Fruit fly (Drosophila melanogaster) whole organism, embryonic: ENCODE measurements around the gene Als2.

Experiments
- Atf-2 ChIP-seq: fragments of 200-800 bp; sonication (Bioruptor generic); optimal IDR thresholded peaks from 2 replicates; lab custom pipeline; 2016; ENCODE audit warnings: missing biosample characterization, missing genetic modification characterization
- CG11093 ChIP-seq: fragments of 200-800 bp; sonication (Bioruptor generic); IDR thresholded peaks from 3 replicates; pipeline ENCODE4 v1.3.6; 2022; ENCODE audit warnings: missing biosample characterization, missing genetic modification characterization
- CG11247 ChIP-seq: fragments of 200-800 bp; sonication (Bioruptor generic); IDR thresholded peaks from 2 replicates; pipeline ENCODE4 v1.3.6; 2022; ENCODE audit warnings: missing biosample characterization, missing genetic modification characterization
- CG11695 ChIP-seq: fragments of 200-800 bp; sonication (Bioruptor generic); IDR thresholded peaks from 3 replicates; pipeline ENCODE4 v1.3.6; 2022; ENCODE audit warnings: missing biosample characterization, missing genetic modification characterization
- CG12104 ChIP-seq: fragments of 200-800 bp; sonication (Bioruptor generic); optimal IDR thresholded peaks from 3 replicates; lab custom pipeline; 2016; ENCODE audit warnings: missing biosample characterization, missing genetic modification characterization
- CG12744 ChIP-seq: fragments of 200-800 bp; sonication (Bioruptor generic); optimal IDR thresholded peaks from 2 replicates; lab custom pipeline; 2016; ENCODE audit warnings: missing biosample characterization, missing genetic modification characterization
- CG13775 ChIP-seq: fragments of 200-800 bp; sonication (Bioruptor generic); optimal IDR thresholded peaks from 3 replicates; lab custom pipeline; 2017; ENCODE audit warnings: missing biosample characterization, mild to moderate bottlenecking, missing genetic modification characterization
- CG14014 ChIP-seq: fragments of 200-800 bp; sonication (Bioruptor generic); IDR thresholded peaks from 2 replicates; pipeline ENCODE4 v1.3.6; 2022; ENCODE audit warnings: missing biosample characterization, missing genetic modification characterization
- CG16815 ChIP-seq: fragments of 200-800 bp; sonication (Bioruptor generic); optimal IDR thresholded peaks from 3 replicates; lab custom pipeline; 2017; ENCODE audit warnings: missing biosample characterization, mild to moderate bottlenecking, missing genetic modification characterization
- CG17359 ChIP-seq: fragments of 200-800 bp; sonication (Bioruptor generic); optimal IDR thresholded peaks from 3 replicates; lab custom pipeline; 2018; ENCODE audit warnings: missing biosample characterization, mild to moderate bottlenecking, missing genetic modification characterization, moderate library complexity
- CG2129 ChIP-seq: fragments of 200-800 bp; sonication (Bioruptor generic); IDR thresholded peaks from 2 replicates; pipeline ENCODE4 v1.3.6; 2022; ENCODE audit warnings: missing biosample characterization, missing genetic modification characterization; ENCODE audit not compliant: partially characterized antibody
- CG3065 ChIP-seq: fragments of 200-800 bp; sonication (Bioruptor generic); optimal IDR thresholded peaks from 2 replicates; lab custom pipeline; 2016; ENCODE audit warnings: missing biosample characterization, missing genetic modification characterization
- CG31388 ChIP-seq: fragments of 200-800 bp; sonication (Bioruptor generic); optimal IDR thresholded peaks from 2 replicates; lab custom pipeline; 2016; ENCODE audit warnings: missing biosample characterization, missing genetic modification characterization
- CG3281 ChIP-seq: fragments of 200-800 bp; sonication (Bioruptor generic); optimal IDR thresholded peaks from 3 replicates; lab custom pipeline; 2017; ENCODE audit warnings: missing biosample characterization, mild to moderate bottlenecking, missing genetic modification characterization
- CG34224 ChIP-seq: fragments of 200-800 bp; sonication (Bioruptor generic); IDR thresholded peaks from 3 replicates; pipeline ENCODE4 v1.3.6; 2022; ENCODE audit warnings: missing biosample characterization, missing genetic modification characterization; ENCODE audit not compliant: partially characterized antibody
- CG4404 ChIP-seq: fragments of 200-800 bp; sonication (Bioruptor generic); IDR thresholded peaks from 2 replicates; pipeline ENCODE4 v1.3.6; 2022; ENCODE audit warnings: missing biosample characterization, missing genetic modification characterization
- CG6254 ChIP-seq: fragments of 200-800 bp; sonication (Bioruptor generic); optimal IDR thresholded peaks from 3 replicates; lab custom pipeline; 2017; ENCODE audit warnings: mild to moderate bottlenecking, missing biosample characterization, missing genetic modification reagents, missing genetic modification characterization
- CG6765 ChIP-seq: fragments of 200-800 bp; sonication (Bioruptor generic); optimal IDR thresholded peaks from 3 replicates; lab custom pipeline; 2017; ENCODE audit warnings: missing biosample characterization, mild to moderate bottlenecking, missing genetic modification characterization
- CG7745 ChIP-seq: fragments of 200-800 bp; sonication (Bioruptor generic); optimal IDR thresholded peaks from 2 replicates; lab custom pipeline; 2018; ENCODE audit warnings: missing biosample characterization, mild to moderate bottlenecking, missing genetic modification characterization, moderate library complexity
- CG7839 ChIP-seq: fragments of 200-800 bp; sonication (Bioruptor generic); optimal IDR thresholded peaks from 3 replicates; lab custom pipeline; 2018; ENCODE audit warnings: missing biosample characterization, mild to moderate bottlenecking, missing genetic modification characterization, moderate library complexity
- CG8765 ChIP-seq: fragments of 200-800 bp; sonication (Bioruptor generic); IDR thresholded peaks from 2 replicates; pipeline ENCODE4 v1.3.6; 2022; ENCODE audit warnings: missing biosample characterization, missing genetic modification characterization
- CG8944 ChIP-seq: fragments of 200-800 bp; sonication (Bioruptor generic); optimal IDR thresholded peaks from 3 replicates; lab custom pipeline; 2016; ENCODE audit warnings: missing biosample characterization, missing genetic modification characterization
- CG9932 ChIP-seq: fragments of 200-800 bp; sonication (Bioruptor generic); IDR thresholded peaks from 2 replicates; pipeline ENCODE4 v1.3.6; 2022; ENCODE audit warnings: missing biosample characterization, missing genetic modification characterization
- Dfd ChIP-seq, 2 experiments: fragments of >200 bp; optimal IDR thresholded peaks; 2 replicates each; lab custom pipeline; 2017; ENCODE audit warnings: missing biosample characterization in 2 of 2, missing genetic modification characterization in 2 of 2
- Doc3 ChIP-seq: fragments of 200-800 bp; sonication (Bioruptor generic); IDR thresholded peaks from 3 replicates; pipeline ENCODE4 v1.3.6; 2022; ENCODE audit warnings: missing biosample characterization, missing genetic modification characterization; ENCODE audit not compliant: partially characterized antibody
- Dp ChIP-seq: fragments of 200-800 bp; sonication (Bioruptor generic); optimal IDR thresholded peaks from 2 replicates; lab custom pipeline; 2018; ENCODE audit warnings: missing biosample characterization, mild to moderate bottlenecking, missing genetic modification characterization, moderate library complexity
- Drgx ChIP-seq: fragments of 200-800 bp; sonication (Bioruptor generic); IDR thresholded peaks from 2 replicates; pipeline ENCODE4 v1.3.6; 2022; ENCODE audit warnings: missing biosample characterization, missing genetic modification characterization
- Elba2 ChIP-seq: fragments of 200-800 bp; sonication (Bioruptor generic); optimal IDR thresholded peaks from 3 replicates; lab custom pipeline; 2016; ENCODE audit warnings: missing biosample characterization, missing genetic modification characterization
- Ets65A ChIP-seq: fragments of 200-800 bp; sonication (Bioruptor generic); peaks from one replicate; lab custom pipeline; 2016; ENCODE audit warnings: missing biosample characterization, missing genetic modification characterization
- HLH3B ChIP-seq: fragments of 200-800 bp; sonication (Bioruptor generic); IDR thresholded peaks from 2 replicates; pipeline ENCODE4 v1.3.6; 2022; ENCODE audit warnings: missing biosample characterization, missing genetic modification characterization
- MTF-1 ChIP-seq: fragments of 200-800 bp; sonication (Bioruptor generic); optimal IDR thresholded peaks from 2 replicates; lab custom pipeline; 2018; ENCODE audit warnings: missing biosample characterization, mild to moderate bottlenecking, missing genetic modification characterization, borderline replicate concordance
- Max ChIP-seq: fragments of 200-800 bp; sonication (Bioruptor generic); optimal IDR thresholded peaks from 2 replicates; lab custom pipeline; 2016; ENCODE audit warnings: missing biosample characterization, mild to moderate bottlenecking, missing genetic modification characterization
- Optix ChIP-seq: fragments of 200-800 bp; sonication (Bioruptor generic); IDR thresholded peaks from 3 replicates; pipeline ENCODE4 v1.3.6; 2022; ENCODE audit warnings: missing biosample characterization, missing genetic modification characterization
- Six4 ChIP-seq: fragments of 200-800 bp; sonication (Bioruptor generic); optimal IDR thresholded peaks from 2 replicates; lab custom pipeline; 2016; ENCODE audit warnings: missing biosample characterization, missing genetic modification characterization
- Usf ChIP-seq: fragments of 200-800 bp; sonication (Bioruptor generic); optimal IDR thresholded peaks from 2 replicates; lab custom pipeline; 2017; ENCODE audit warnings: missing genotype, missing biosample characterization, missing genetic modification characterization
- Xrp1 ChIP-seq: fragments of 200-800 bp; sonication (Bioruptor generic); IDR thresholded peaks from 2 replicates; pipeline ENCODE4 v1.3.6; 2022; ENCODE audit warnings: missing biosample characterization, missing genetic modification characterization
- ab ChIP-seq: fragments of 200-800 bp; sonication (Bioruptor generic); optimal IDR thresholded peaks from 2 replicates; lab custom pipeline; 2016; ENCODE audit warnings: missing biosample characterization, missing genetic modification characterization
- chinmo ChIP-seq: fragments of 200-800 bp; sonication (Bioruptor generic); IDR thresholded peaks from 4 replicates; pipeline ENCODE4 v1.3.6; 2022; ENCODE audit warnings: missing biosample characterization, missing genetic modification characterization; ENCODE audit not compliant: partially characterized antibody
- dysf ChIP-seq: fragments of 200-800 bp; sonication (Bioruptor generic); IDR thresholded peaks from 3 replicates; pipeline ENCODE4 v1.3.6; 2022; ENCODE audit warnings: missing biosample characterization, missing genetic modification characterization
- eve ChIP-seq, 2 experiments: fragments of >200 bp; optimal IDR thresholded peaks; 2 replicates each; lab custom pipeline; 2017; ENCODE audit warnings: missing biosample characterization in 2 of 2, missing genetic modification characterization in 2 of 2
- hbn ChIP-seq: fragments of 200-800 bp; sonication (Bioruptor generic); IDR thresholded peaks from 2 replicates; pipeline ENCODE4 v1.3.6; 2022; ENCODE audit warnings: missing biosample characterization, missing genetic modification characterization; ENCODE audit not compliant: partially characterized antibody
- inv ChIP-seq: fragments of 200-800 bp; sonication (Bioruptor generic); IDR thresholded peaks from 2 replicates; pipeline ENCODE4 v1.3.6; 2022; ENCODE audit warnings: missing biosample characterization, missing genetic modification characterization; ENCODE audit not compliant: partially characterized antibody
- lbe ChIP-seq: fragments of 200-800 bp; sonication (Bioruptor generic); optimal IDR thresholded peaks from 2 replicates; lab custom pipeline; 2016; ENCODE audit warnings: missing biosample characterization, mild to moderate bottlenecking, missing genetic modification characterization
- lilli ChIP-seq: fragments of 200-800 bp; sonication (Bioruptor generic); optimal IDR thresholded peaks from 3 replicates; lab custom pipeline; 2016; ENCODE audit warnings: missing biosample characterization, missing genetic modification characterization
- peb ChIP-seq: fragments of 200-800 bp; sonication (Bioruptor generic); IDR thresholded peaks from 2 replicates; pipeline ENCODE4 v1.3.6; 2022; ENCODE audit warnings: missing biosample characterization, missing genetic modification characterization
- pros ChIP-seq: fragments of 200-800 bp; sonication (Bioruptor generic); optimal IDR thresholded peaks from 3 replicates; lab custom pipeline; 2019; ENCODE audit warnings: missing biosample characterization, mild to moderate bottlenecking, missing genetic modification characterization, moderate library complexity
- repo ChIP-seq: fragments of 200-800 bp; sonication (Bioruptor generic); optimal IDR thresholded peaks from 2 replicates; lab custom pipeline; 2016; ENCODE audit warnings: missing biosample characterization, missing genetic modification characterization
- tup ChIP-seq: fragments of 200-800 bp; sonication (Bioruptor generic); optimal IDR thresholded peaks from 2 replicates; lab custom pipeline; 2016; ENCODE audit warnings: missing biosample characterization, mild to moderate bottlenecking, missing genetic modification characterization, moderate library complexity
- twi ChIP-seq: fragments of 200-800 bp; optimal IDR thresholded peaks from 2 replicates; lab custom pipeline; 2019; ENCODE audit warnings: missing biosample characterization, mild to moderate bottlenecking, missing genetic modification characterization, moderate library complexity
- yki ChIP-seq: fragments of >200 bp; optimal IDR thresholded peaks from 3 replicates; lab custom pipeline; 2018
- zen ChIP-seq: fragments of 200-800 bp; sonication (Bioruptor generic); optimal IDR thresholded peaks from 3 replicates; lab custom pipeline; 2018; ENCODE audit warnings: missing biosample characterization, mild to moderate bottlenecking, missing genetic modification characterization, moderate library complexity

Als2 gene

dm6 chr3L:21626036-21626614, 53.4 kb downstream of the Als2 start (continued):
- TF ChIP-seq CG7839 (tag; lab: Kevin White, UChicago) (no peak), CG3065 (GFP tag; lab: Kevin White, UChicago) (no peak), lbe (GFP tag; lab: Kevin White, UChicago) (peak; percentile 0), repo (GFP tag; lab: Kevin White, UChicago) (no peak), tup (GFP tag; lab: Kevin White, UChicago) (no peak), CG12744 (GFP tag; lab: Kevin White, UChicago) (no peak), CG9932 (GFP tag; lab: Robert Waterston, UW) (no peak), CG11093 (no peak), CG8765 (no peak), CG31388 (GFP tag; lab: Kevin White, UChicago) (no peak), Xrp1 (no peak), zen (tag; lab: Kevin White, UChicago) (no peak), Doc3 (GFP tag; lab: Robert Waterston, UW) (peak; percentile 59; the same call in 2 of the 3 replicates), yki (lab: Kevin White, UChicago) (no peak), ab (GFP tag; lab: Kevin White, UChicago) (no peak), CG16815 (GFP tag; lab: Kevin White, UChicago) (no peak), dysf (no peak), Usf (no peak), Drgx (no peak), CG4404 (no peak), Ets65A (GFP tag; lab: Kevin White, UChicago) (no peak), MTF-1 (GFP tag; lab: Kevin White, UChicago) (no peak), peb (GFP tag; lab: Robert Waterston, UW) (no peak), Elba2 (GFP tag; lab: Kevin White, UChicago) (no peak), CG8944 (GFP tag; lab: Kevin White, UChicago) (no peak), CG12104 (no peak), CG14014 (no peak), Max (GFP tag; lab: Kevin White, UChicago) (no peak), CG6765 (GFP tag; lab: Kevin White, UChicago) (no peak), CG11695 (GFP tag; lab: Robert Waterston, UW) (no peak), hbn (GFP tag; lab: Robert Waterston, UW) (no peak; the same call in 1 of the 2 replicates), CG6254 (GFP tag; lab: Kevin White, UChicago) (no peak), Atf-2 (GFP tag; lab: Kevin White, UChicago) (no peak), CG7745 (tag; lab: Kevin White, UChicago) (no peak), CG2129 (GFP tag; lab: Robert Waterston, UW) (peak; percentile 46; the same call in 1 of the 2 replicates), eve (GFP tag; optimal IDR thresholded peaks at IDR 0.05; lab: Kevin White, UChicago) (no peak), CG13775 (GFP tag; lab: Kevin White, UChicago) (no peak), CG34224 (GFP tag; lab: Robert Waterston, UW) (peak; percentile 72), HLH3B (GFP tag; lab: Robert Waterston, UW) (no peak), CG3281 (GFP tag; lab: Kevin White, UChicago) (no peak), inv (GFP tag; lab: Robert Waterston, UW) (peak; percentile 62), CG11247 (GFP tag; lab: Robert Waterston, UW) (no peak), chinmo (GFP tag; lab: Robert Waterston, UW) (peak; percentile 78; the same call in 2 of the 4 replicates), pros (GFP tag; lab: Kevin White, UChicago) (no peak), Six4 (GFP tag; lab: Kevin White, UChicago) (no peak), Dp (peak; percentile 33), lilli (GFP tag; lab: Kevin White, UChicago) (no peak), Optix (no peak), Dfd (GFP tag; optimal IDR thresholded peaks at IDR 0.05; lab: Kevin White, UChicago) (no peak), CG17359 (tag; lab: Kevin White, UChicago) (no peak), twi (no peak)
